Fruit fly (Drosophila melanogaster): ENCODE measurements around the gene CG32270.

CG32270 gene

dm6 chr3L:3248714-3249663 is 40.2 kb upstream of the CG32270 start (continued):
- TF ChIP-seq grau (tag; optimal IDR thresholded peaks at IDR 0.05): peak; percentile 53
- no peak for TF ChIP-seq CG12071 (GFP tag; optimal IDR thresholded peaks at IDR 0.05)
- peak; percentile 44 for TF ChIP-seq Bteb2 (GFP tag; optimal IDR thresholded peaks at IDR 0.05)
- no peak for TF ChIP-seq peb (GFP tag; IDR thresholded peaks at IDR 0.05)
- peak; percentile 54 for TF ChIP-seq CG2712 (tag; optimal IDR thresholded peaks at IDR 0.05)
- TF ChIP-seq CG4707 (GFP tag; optimal IDR thresholded peaks at IDR 0.05): no peak
- TF ChIP-seq Drgx (GFP tag; IDR thresholded peaks at IDR 0.05): peak; percentile 79
- no peak for TF ChIP-seq hb (GFP tag; IDR thresholded peaks at IDR 0.05; ENCODE audit: partially characterized antibody)
- TF ChIP-seq ftz-f1 (GFP tag; optimal IDR thresholded peaks at IDR 0.05): no peak
- no peak for TF ChIP-seq bowl (GFP tag; IDR thresholded peaks at IDR 0.05)
- no peak for TF ChIP-seq CG9215 (GFP tag; IDR thresholded peaks at IDR 0.05)
- no peak for TF ChIP-seq exex (tag; optimal IDR thresholded peaks at IDR 0.05)
- TF ChIP-seq knrl (GFP tag; IDR thresholded peaks at IDR 0.05; ENCODE audit: partially characterized antibody): no peak
- peak; percentile 29 for TF ChIP-seq oc (tag; optimal IDR thresholded peaks at IDR 0.05)
- no peak for TF ChIP-seq CG6272 (GFP tag; IDR thresholded peaks at IDR 0.05)
- no peak for TF ChIP-seq rib (GFP tag; IDR thresholded peaks at IDR 0.05)
- TF ChIP-seq corto (GFP tag; optimal IDR thresholded peaks at IDR 0.05): peak; percentile 99
- no peak for TF ChIP-seq cwo (GFP tag; optimal IDR thresholded peaks at IDR 0.05)
- no peak for TF ChIP-seq bigmax (GFP tag; optimal IDR thresholded peaks at IDR 0.05)
- no peak for TF ChIP-seq gce (GFP tag; IDR thresholded peaks at IDR 0.05)
- peak; percentile 66 for TF ChIP-seq CoRest (tag; optimal IDR thresholded peaks at IDR 0.05)
- TF ChIP-seq CTCF (GFP tag; optimal IDR thresholded peaks at IDR 0.05): no peak
- peak; percentile 71 for TF ChIP-seq tio (GFP tag; optimal IDR thresholded peaks at IDR 0.05)
- TF ChIP-seq unpg (GFP tag; optimal IDR thresholded peaks at IDR 0.05): peak; percentile 21
- no peak for TF ChIP-seq tap (tag; optimal IDR thresholded peaks at IDR 0.05)
- no peak for TF ChIP-seq trem (tag; optimal IDR thresholded peaks at IDR 0.05)
- TF ChIP-seq amos (GFP tag; IDR thresholded peaks at IDR 0.05; ENCODE audit: partially characterized antibody): no peak
- TF ChIP-seq CG7357 (GFP tag; IDR thresholded peaks at IDR 0.05): 0 out of 3 replicates have a peak, but pooled peaks have one; percentile 46
- TF ChIP-seq dmrt99B (tag; optimal IDR thresholded peaks at IDR 0.05): peak; percentile 62
- TF ChIP-seq Jarid2 (GFP tag; optimal IDR thresholded peaks at IDR 0.05): peak; percentile 2
- TF ChIP-seq CG14860 (GFP tag; IDR thresholded peaks at IDR 0.05; ENCODE audit: partially characterized antibody): no peak
- 0 out of 2 replicates have a peak, but pooled peaks have one; percentile 21 for TF ChIP-seq CG16779 (GFP tag; IDR thresholded peaks at IDR 0.05)
- no peak for TF ChIP-seq CG34224 (GFP tag; IDR thresholded peaks at IDR 0.05; ENCODE audit: partially characterized antibody)
- TF ChIP-seq HHEX (GFP tag; optimal IDR thresholded peaks at IDR 0.05): peak; percentile 18
- TF ChIP-seq CG11247 (GFP tag; IDR thresholded peaks at IDR 0.05): no peak
- TF ChIP-seq CG6689 (GFP tag; IDR thresholded peaks at IDR 0.05): peak; percentile 41
- TF ChIP-seq CG30431 (GFP tag; optimal IDR thresholded peaks at IDR 0.05): peak; percentile 41
- TF ChIP-seq CG12769 (tag; optimal IDR thresholded peaks at IDR 0.05): no peak
- TF ChIP-seq CG9609 (GFP tag; optimal IDR thresholded peaks at IDR 0.05): no peak
- peak; percentile 46; the same call in 1 of the 3 replicates for TF ChIP-seq dysf (GFP tag; IDR thresholded peaks at IDR 0.05)
- TF ChIP-seq Bgb (GFP tag; IDR thresholded peaks at IDR 0.05; ENCODE audit: partially characterized antibody): no peak
- peak; percentile 58 for TF ChIP-seq Oli (tag; optimal IDR thresholded peaks at IDR 0.05)
- TF ChIP-seq CG6683 (GFP tag; optimal IDR thresholded peaks at IDR 0.05): no peak
- no peak for TF ChIP-seq CG14441 (GFP tag; IDR thresholded peaks at IDR 0.05)
- TF ChIP-seq schlank (tag; optimal IDR thresholded peaks at IDR 0.05): no peak
- no peak for TF ChIP-seq Hr39 (optimal IDR thresholded peaks at IDR 0.05)
- no peak for TF ChIP-seq CG4282 (GFP tag; optimal IDR thresholded peaks at IDR 0.05)
- no peak for TF ChIP-seq Dad (GFP tag; optimal IDR thresholded peaks at IDR 0.05)
- TF ChIP-seq stwl (tag; optimal IDR thresholded peaks at IDR 0.05): no peak
